Fruit fly (Drosophila melanogaster) whole organism, embryonic: ENCODE measurements around the gene Snx6.

Experiments
- ATbp ChIP-seq: fragments of 200-800 bp; sonication (Bioruptor generic); optimal IDR thresholded peaks from 2 replicates; lab custom pipeline; 2017; ENCODE audit warnings: missing biosample characterization, mild to moderate bottlenecking, missing genetic modification characterization, missing genetic modification reagents
- CG10274 ChIP-seq: fragments of 200-800 bp; sonication (Bioruptor generic); optimal IDR thresholded peaks from 3 replicates; lab custom pipeline; 2017; ENCODE audit warnings: missing biosample characterization, mild to moderate bottlenecking, missing genetic modification characterization
- CG13123 ChIP-seq: fragments of 200-800 bp; sonication (Bioruptor generic); optimal IDR thresholded peaks from 2 replicates; lab custom pipeline; 2016; ENCODE audit warnings: missing biosample characterization, missing genetic modification characterization
- CG14710 ChIP-seq: fragments of 200-800 bp; sonication (Bioruptor generic); optimal IDR thresholded peaks from 3 replicates; lab custom pipeline; 2019; ENCODE audit warnings: missing biosample characterization, mild to moderate bottlenecking, missing genetic modification characterization, moderate library complexity
- CG14860 ChIP-seq: fragments of 200-800 bp; sonication (Bioruptor generic); IDR thresholded peaks from 3 replicates; pipeline ENCODE4 v1.3.6; 2022; ENCODE audit warnings: missing biosample characterization, missing genetic modification characterization; ENCODE audit not compliant: partially characterized antibody
- CG15011 ChIP-seq: fragments of 200-800 bp; sonication (Bioruptor generic); optimal IDR thresholded peaks from 3 replicates; lab custom pipeline; 2018; ENCODE audit warnings: missing biosample characterization, mild to moderate bottlenecking, missing genetic modification characterization
- CG1603 ChIP-seq: fragments of 200-800 bp; sonication (Bioruptor generic); optimal IDR thresholded peaks from 2 replicates; lab custom pipeline; 2019; ENCODE audit warnings: missing biosample characterization, mild to moderate bottlenecking, missing genetic modification characterization, moderate library complexity
- CG16813 ChIP-seq: fragments of 200-800 bp; sonication (Bioruptor generic); IDR thresholded peaks from 3 replicates; pipeline ENCODE4 v1.3.6; 2022; ENCODE audit warnings: missing biosample characterization, missing genetic modification characterization; ENCODE audit not compliant: partially characterized antibody
- CG18619 ChIP-seq: fragments of 200-800 bp; sonication (Bioruptor generic); optimal IDR thresholded peaks from 3 replicates; lab custom pipeline; 2017; ENCODE audit warnings: missing biosample characterization, mild to moderate bottlenecking, missing genetic modification characterization
- CG31365 ChIP-seq: fragments of 200-800 bp; sonication (Bioruptor generic); optimal IDR thresholded peaks from 2 replicates; lab custom pipeline; 2018; ENCODE audit warnings: missing biosample characterization, mild to moderate bottlenecking, missing genetic modification characterization
- CG3847 ChIP-seq: fragments of 200-800 bp; sonication (Bioruptor generic); IDR thresholded peaks from 2 replicates; pipeline ENCODE4 v1.3.6; 2022; ENCODE audit warnings: missing biosample characterization, missing genetic modification characterization
- CG3995 ChIP-seq: fragments of 200-800 bp; sonication (Bioruptor generic); optimal IDR thresholded peaks from 3 replicates; lab custom pipeline; 2016; ENCODE audit warnings: missing biosample characterization, missing genetic modification characterization
- CG6272 ChIP-seq: fragments of 200-800 bp; sonication (Bioruptor generic); IDR thresholded peaks from 2 replicates; pipeline ENCODE4 v1.3.6; 2022; ENCODE audit warnings: missing biosample characterization, missing genetic modification characterization
- CG6683 ChIP-seq: fragments of 200-800 bp; sonication (Bioruptor generic); optimal IDR thresholded peaks from 2 replicates; lab custom pipeline; 2017; ENCODE audit warnings: missing biosample characterization, mild to moderate bottlenecking, missing genetic modification characterization, missing genetic modification reagents
- CG8290 ChIP-seq, 3 experiments: fragments of 200-800 bp; sonication (Bioruptor generic); optimal IDR thresholded peaks; 2 replicates each; lab custom pipeline; 2016 to 2019; ENCODE audit warnings: missing biosample characterization in 3 of 3, missing genetic modification characterization in 3 of 3, mild to moderate bottlenecking in 2 of 3, moderate library complexity in 1 of 3
- Ets65A ChIP-seq: fragments of 200-800 bp; sonication (Bioruptor generic); peaks from one replicate; lab custom pipeline; 2016; ENCODE audit warnings: missing biosample characterization, missing genetic modification characterization
- Ets97D ChIP-seq: fragments of 200-800 bp; sonication (Bioruptor generic); optimal IDR thresholded peaks from 3 replicates; lab custom pipeline; 2016; ENCODE audit warnings: missing biosample characterization, missing genetic modification characterization
- H15 ChIP-seq: fragments of 200-800 bp; sonication (Bioruptor generic); IDR thresholded peaks from 3 replicates; pipeline ENCODE4 v1.3.6; 2022; ENCODE audit warnings: missing biosample characterization, missing genetic modification characterization
- HLH4C ChIP-seq: fragments of 200-800 bp; sonication (Bioruptor generic); IDR thresholded peaks from 3 replicates; pipeline ENCODE4 v1.3.6; 2022; ENCODE audit warnings: missing biosample characterization, missing genetic modification characterization; ENCODE audit not compliant: partially characterized antibody
- Med ChIP-seq: fragments of 200-800 bp; sonication (Bioruptor generic); peaks from one replicate; lab custom pipeline; 2016; ENCODE audit warnings: missing biosample characterization, missing genetic modification characterization, mild to moderate bottlenecking, inconsistent platforms, moderate library complexity
- Scr ChIP-seq: fragments of 200-800 bp; sonication (Bioruptor generic); IDR thresholded peaks from 2 replicates; pipeline ENCODE4 v1.3.6; 2022; ENCODE audit warnings: missing biosample characterization, missing genetic modification characterization; ENCODE audit not compliant: partially characterized antibody
- Spps ChIP-seq: fragments of 200-800 bp; sonication (Bioruptor generic); optimal IDR thresholded peaks from 2 replicates; lab custom pipeline; 2018; ENCODE audit warnings: missing biosample characterization, mild to moderate bottlenecking, missing genetic modification characterization
- Xrp1 ChIP-seq: fragments of 200-800 bp; sonication (Bioruptor generic); IDR thresholded peaks from 2 replicates; pipeline ENCODE4 v1.3.6; 2022; ENCODE audit warnings: missing biosample characterization, missing genetic modification characterization
- bbx ChIP-seq: fragments of 200-800 bp; sonication (Bioruptor generic); IDR thresholded peaks from 2 replicates; pipeline ENCODE4 v1.3.6; 2022; ENCODE audit warnings: missing biosample characterization, missing genetic modification characterization; ENCODE audit not compliant: partially characterized antibody
- bowl ChIP-seq: fragments of 200-800 bp; sonication (Bioruptor generic); IDR thresholded peaks from 2 replicates; pipeline ENCODE4 v1.3.6; 2022; ENCODE audit warnings: missing biosample characterization, missing genetic modification characterization
- crp ChIP-seq, 2 experiments: fragments of 200-800 bp; sonication (Bioruptor generic); optimal IDR thresholded peaks; 2 replicates in 1 of 2; 3 replicates in 1 of 2; lab custom pipeline; 2017; ENCODE audit warnings: missing biosample characterization in 2 of 2, missing genetic modification characterization in 2 of 2, mild to moderate bottlenecking in 1 of 2, moderate library complexity in 1 of 2
- emc ChIP-seq: fragments of 200-800 bp; sonication (Bioruptor generic); optimal IDR thresholded peaks from 2 replicates; lab custom pipeline; 2016; ENCODE audit warnings: missing biosample characterization, missing genetic modification characterization
- fu2 ChIP-seq: fragments of 200-800 bp; sonication (Bioruptor generic); optimal IDR thresholded peaks from 2 replicates; lab custom pipeline; 2016; ENCODE audit warnings: missing biosample characterization, missing genetic modification characterization
- gsb ChIP-seq: fragments of 200-800 bp; sonication (Bioruptor generic); IDR thresholded peaks from 2 replicates; pipeline ENCODE4 v1.3.6; 2022; ENCODE audit warnings: missing biosample characterization, missing genetic modification characterization
- gt ChIP-seq: fragments of 200-800 bp; sonication (Bioruptor generic); IDR thresholded peaks from 2 replicates; pipeline ENCODE4 v1.3.6; 2022; ENCODE audit warnings: missing biosample characterization, missing genetic modification characterization
- ken ChIP-seq: fragments of 200-800 bp; sonication (Bioruptor generic); IDR thresholded peaks from 3 replicates; pipeline ENCODE4 v1.3.6; 2022; ENCODE audit warnings: missing biosample characterization, missing genetic modification characterization
- kni ChIP-seq: fragments of 200-800 bp; sonication (Bioruptor generic); optimal IDR thresholded peaks from 3 replicates; lab custom pipeline; 2017; ENCODE audit warnings: mild to moderate bottlenecking, missing biosample characterization, missing genetic modification reagents, missing genetic modification characterization
- knrl ChIP-seq: fragments of 200-800 bp; sonication (Bioruptor generic); IDR thresholded peaks from 3 replicates; pipeline ENCODE4 v1.3.6; 2022; ENCODE audit warnings: missing biosample characterization, missing genetic modification characterization; ENCODE audit not compliant: partially characterized antibody
- lov ChIP-seq, 2 experiments: fragments of 200-800 bp in 1 of 2; fragments of >200 bp in 1 of 2; sonication (Bioruptor generic) in 1 of 2; IDR thresholded peaks in 1 of 2; optimal IDR thresholded peaks in 1 of 2; 2 replicates in 1 of 2; 3 replicates in 1 of 2; pipeline versions ENCODE4 v1.3.6 to Lab custom; 2017 to 2022; ENCODE audit warnings: missing biosample characterization in 1 of 2, missing genetic modification characterization in 1 of 2
- mirr ChIP-seq: fragments of 200-800 bp; sonication (Bioruptor generic); optimal IDR thresholded peaks from 3 replicates; lab custom pipeline; 2018; ENCODE audit warnings: missing biosample characterization, mild to moderate bottlenecking, missing genetic modification characterization
- onecut ChIP-seq: fragments of 200-800 bp; sonication (Bioruptor generic); IDR thresholded peaks from 2 replicates; pipeline ENCODE4 v1.3.6; 2022; ENCODE audit warnings: missing biosample characterization, missing genetic modification characterization
- row ChIP-seq: fragments of 200-800 bp; sonication (Bioruptor generic); IDR thresholded peaks from 3 replicates; pipeline ENCODE4 v1.3.6; 2022; ENCODE audit warnings: missing biosample characterization, missing genetic modification characterization
- slp2 ChIP-seq: fragments of 200-800 bp; sonication (Bioruptor generic); optimal IDR thresholded peaks from 2 replicates; lab custom pipeline; 2016; ENCODE audit warnings: missing biosample characterization, missing genetic modification characterization
- unc-4 ChIP-seq: fragments of 200-800 bp; sonication (Bioruptor generic); IDR thresholded peaks from 2 replicates; pipeline ENCODE4 v1.3.6; 2022; ENCODE audit warnings: missing biosample characterization, missing genetic modification characterization; ENCODE audit not compliant: partially characterized antibody
- wek ChIP-seq: fragments of 200-800 bp; sonication (Bioruptor generic); optimal IDR thresholded peaks from 3 replicates; lab custom pipeline; 2018; ENCODE audit warnings: missing biosample characterization, mild to moderate bottlenecking, missing genetic modification characterization, moderate library complexity

Gene Snx6

dm6 chr2L:8196757-8197530 lies 23.6 kb downstream of the Snx6 start, which contains the start of the genes CG8475 and CG8460 (continued):
- TF ChIP-seq CG13123 (GFP tag; lab: Kevin White, UChicago): no peak
- peak; percentile 12 for TF ChIP-seq Ets65A (GFP tag; lab: Kevin White, UChicago)
- TF ChIP-seq CG14710 (tag; lab: Kevin White, UChicago): no peak
- no peak for TF ChIP-seq slp2 (GFP tag; lab: Kevin White, UChicago)
- TF ChIP-seq CG10274 (GFP tag; lab: Kevin White, UChicago): no peak
- TF ChIP-seq Med: peak; percentile 70
- no peak for TF ChIP-seq CG31365 (tag; lab: Kevin White, UChicago)
- TF ChIP-seq CG8290 (GFP tag; optimal IDR thresholded peaks at IDR 0.05; lab: Kevin White, UChicago): no peak
- TF ChIP-seq CG8290 (tag; optimal IDR thresholded peaks at IDR 0.05; lab: Kevin White, UChicago): no peak
- TF ChIP-seq CG3995 (GFP tag; lab: Kevin White, UChicago): peak; percentile 89
- peak; percentile 41 for TF ChIP-seq Scr (GFP tag; lab: Robert Waterston, UW)
- peak; percentile 33 to 90 for TF ChIP-seq crp (GFP tag; optimal IDR thresholded peaks at IDR 0.05; lab: Kevin White, UChicago)
- no peak for TF ChIP-seq fu2 (GFP tag; lab: Kevin White, UChicago)
- no peak for TF ChIP-seq bowl
- no peak for TF ChIP-seq Ets97D (GFP tag; lab: Kevin White, UChicago)
- no peak for TF ChIP-seq Xrp1 (GFP tag; lab: Robert Waterston, UW)
- TF ChIP-seq CG6272 (GFP tag; lab: Robert Waterston, UW): no peak
- peak; percentile 51 for TF ChIP-seq onecut (GFP tag; lab: Robert Waterston, UW)
- no peak for TF ChIP-seq gsb (GFP tag; lab: Robert Waterston, UW)
- TF ChIP-seq H15 (GFP tag; lab: Robert Waterston, UW): no peak
- TF ChIP-seq kni (GFP tag; lab: Kevin White, UChicago): no peak
- TF ChIP-seq CG3847: 0 out of 2 replicates have a peak, but pooled peaks have one; percentile 22
- TF ChIP-seq unc-4 (GFP tag; lab: Robert Waterston, UW): peak; percentile 57
- TF ChIP-seq CG1603 (tag; lab: Kevin White, UChicago): no peak
- TF ChIP-seq knrl (GFP tag; lab: Robert Waterston, UW): 0 out of 3 replicates have a peak, but pooled peaks have one; percentile 36
- TF ChIP-seq HLH4C (GFP tag; lab: Robert Waterston, UW): peak; percentile 47; the same call in 2 of the 3 replicates

- TF ChIP-seq CG6683 (GFP tag; lab: Kevin White, UChicago) (no peak), Ets65A (GFP tag; lab: Kevin White, UChicago) (no peak), ken (GFP tag; lab: Robert Waterston, UW) (peak; percentile 31; the same call in 1 of the 3 replicates), bbx (GFP tag; lab: Robert Waterston, UW) (no peak), CG14860 (GFP tag; lab: Robert Waterston, UW) (0 out of 3 replicates have a peak, but pooled peaks have one; percentile 35), wek (GFP tag; lab: Kevin White, UChicago) (no peak), Spps (tag; lab: Kevin White, UChicago) (no peak), ATbp (GFP tag; lab: Kevin White, UChicago) (no peak), gt (GFP tag; lab: Robert Waterston, UW) (no peak), emc (GFP tag; lab: Kevin White, UChicago) (no peak), row (GFP tag; lab: Robert Waterston, UW) (no peak), mirr (GFP tag; lab: Kevin White, UChicago) (no peak), CG16813 (GFP tag; lab: Robert Waterston, UW) (no peak), CG18619 (GFP tag; lab: Kevin White, UChicago) (no peak), CG15011 (GFP tag; lab: Kevin White, UChicago) (no peak), lov (optimal IDR thresholded peaks at IDR 0.05; lab: Kevin White, UChicago) (no peak), lov (GFP tag; IDR thresholded peaks at IDR 0.05; lab: Robert Waterston, UW) (no peak)
- TF ChIP-seq, all 482 proteins: peak for 2
These were observed 24.7 kb downstream of the Snx6 start for dm6 chr2L:8195722-8196323.
